Fruit fly (Drosophila melanogaster): Measurements from ENCODE around the gene Cdk2.

dm6 chr3R:20784436-20785368 is 49.3 kb downstream of the Cdk2 start:
- TF ChIP-seq CTCF (optimal IDR thresholded peaks at IDR 0.05) (no peak), CG8478 (optimal IDR thresholded peaks at IDR 0.05) (no peak)

Measured in S2 (cell line).